Worm (Caenorhabditis elegans) whole organism, early embryonic: ENCODE measurements around the gene C14E2.6.

Experiments used
- B0310.2 ChIP-seq: sonication (generic microtip); optimal IDR thresholded peaks from 2 replicates; lab custom pipeline; 2016; ENCODE audit warnings: mild to moderate bottlenecking, missing genetic modification characterization, missing compliant biosample characterization
- F13C5.2 ChIP-seq: sonication (generic microtip); optimal IDR thresholded peaks from 2 replicates; lab custom pipeline; 2017; ENCODE audit warnings: mild to moderate bottlenecking, missing genetic modification characterization, inconsistent platforms, missing compliant biosample characterization
- aly-1 ChIP-seq: sonication (generic microtip); optimal IDR thresholded peaks from 2 replicates; lab custom pipeline; 2016; ENCODE audit warnings: missing genetic modification characterization, missing compliant biosample characterization
- ama-1 ChIP-seq: fragments of 150-350 bp; optimal IDR thresholded peaks from 2 replicates; lab custom pipeline; 2014
- ceh-13 ChIP-seq: fragments of 200-800 bp; sonication (Bioruptor generic); optimal IDR thresholded peaks from 2 replicates; lab custom pipeline; 2018; ENCODE audit warnings: mild to moderate bottlenecking, missing genetic modification characterization, missing compliant biosample characterization
- ceh-36 ChIP-seq: sonication (generic microtip); optimal IDR thresholded peaks from 2 replicates; lab custom pipeline; 2016; ENCODE audit warnings: missing genetic modification characterization, inconsistent platforms, missing compliant biosample characterization
- ets-7 ChIP-seq: sonication (generic microtip); optimal IDR thresholded peaks from 2 replicates; lab custom pipeline; 2016; ENCODE audit warnings: missing genotype, missing genetic modification characterization, missing compliant biosample characterization
- flt-1 ChIP-seq: fragments of 200-800 bp; sonication (Bioruptor generic); IDR thresholded peaks from 2 replicates; pipeline ENCODE4 v1.3.6; 2022; ENCODE audit warnings: missing genetic modification characterization, missing compliant biosample characterization
- hmbx-1 ChIP-seq: sonication (generic microtip); optimal IDR thresholded peaks from 2 replicates; lab custom pipeline; 2016; ENCODE audit warnings: mild to moderate bottlenecking, missing genetic modification characterization, missing compliant biosample characterization
- hmg-4 ChIP-seq: fragments of 200-800 bp; sonication (Bioruptor generic); optimal IDR thresholded peaks from 2 replicates; lab custom pipeline; 2018; ENCODE audit warnings: mild to moderate bottlenecking, missing genetic modification characterization, missing compliant biosample characterization
- hnd-1 ChIP-seq: sonication (generic microtip); optimal IDR thresholded peaks from 2 replicates; lab custom pipeline; 2016; ENCODE audit warnings: missing genetic modification characterization, missing compliant biosample characterization
- pes-1 ChIP-seq: fragments of 200-800 bp; sonication (Bioruptor generic); IDR thresholded peaks from 2 replicates; pipeline ENCODE4 v1.3.6; 2022; ENCODE audit warnings: missing genetic modification reagents, missing genetic modification characterization, missing compliant biosample characterization
- scrt-1 ChIP-seq: fragments of 200-800 bp; sonication (Bioruptor generic); IDR thresholded peaks from 2 replicates; pipeline ENCODE4 v1.3.6; 2022; ENCODE audit warnings: missing genetic modification characterization, missing compliant biosample characterization
- sea-1 ChIP-seq: fragments of 200-800 bp; sonication (Bioruptor generic); conservative IDR thresholded peaks from 2 replicates; pipeline ENCODE4 v1.3.6; 2022; ENCODE audit warnings: missing genetic modification characterization, missing compliant biosample characterization
- tbx-11 ChIP-seq: fragments of 200-800 bp; sonication (Bioruptor generic); IDR thresholded peaks from 2 replicates; pipeline ENCODE4 v1.3.6; 2022; ENCODE audit warnings: missing genetic modification characterization, missing compliant biosample characterization
- tbx-37 ChIP-seq: fragments of 200-800 bp; sonication (Bioruptor generic); conservative IDR thresholded peaks from 2 replicates; pipeline ENCODE4 v1.3.6; 2022; ENCODE audit warnings: missing genetic modification reagents, missing genetic modification characterization, missing compliant biosample characterization
- tra-4 ChIP-seq: sonication (generic microtip); optimal IDR thresholded peaks from 2 replicates; lab custom pipeline; 2017; ENCODE audit warnings: missing genetic modification characterization, missing compliant biosample characterization

The C14E2.6 gene

ce11 chrX:1853596-1853995, 23.8 kb upstream of the C14E2.6 start, which contains the start of gene T26C11.9:
Gene T26C11.9 (minus strand): TSS chrX:1853849.
- 0 out of 2 replicates have a peak, but pooled peaks have one; percentile 7 for TF ChIP-seq pes-1 (GFP tag; lab: Robert Waterston, UW)
- TF ChIP-seq F13C5.2 (tag; lab: Kevin White, UChicago) = no peak

- TF ChIP-seq flt-1 = no peak
- no peak for TF ChIP-seq sea-1
- no peak for TF ChIP-seq tbx-37 (GFP tag; lab: Robert Waterston, UW)
- TF ChIP-seq hmg-4 (GFP tag; lab: Kevin White, UChicago) = no peak
Measured at ce11 chrX:1852636-1853035, 22.8 kb upstream of the C14E2.6 start, which contains the start of gene ceh-21. Gene ceh-21 (minus strand): TSS chrX:1852736.

ce11 chrX:1850525-1850924, 20.7 kb upstream of the C14E2.6 start:
- TF ChIP-seq hmbx-1 (no peak), F13C5.2 (tag; lab: Kevin White, UChicago) (no peak), scrt-1 (no peak), pes-1 (GFP tag; lab: Robert Waterston, UW) (peak; percentile 31; the same call in 1 of the 2 replicates), tbx-11 (GFP tag; lab: Robert Waterston, UW) (no peak), ets-7 (tag; lab: Kevin White, UChicago) (no peak), tbx-37 (GFP tag; lab: Robert Waterston, UW) (no peak), hmg-4 (GFP tag; lab: Kevin White, UChicago) (no peak), tra-4 (tag; lab: Kevin White, UChicago) (no peak), ceh-13 (no peak), hnd-1 (tag; lab: Kevin White, UChicago) (no peak), ceh-36 (tag; lab: Kevin White, UChicago) (peak; percentile 79)

ce11 chrX:1848575-1848974, 18.7 kb upstream of the C14E2.6 start, which contains the start of gene ceh-41:
Gene ceh-41 (minus strand): TSS chrX:1848675.
- no peak for TF ChIP-seq tbx-11 (GFP tag; lab: Robert Waterston, UW)
- no peak for TF ChIP-seq ets-7 (tag; lab: Kevin White, UChicago)
- TF ChIP-seq pes-1 (GFP tag; lab: Robert Waterston, UW) = no peak
- no peak for TF ChIP-seq sea-1
- no peak for TF ChIP-seq hmbx-1
- no peak for TF ChIP-seq tra-4 (tag; lab: Kevin White, UChicago)
- TF ChIP-seq B0310.2 (tag; lab: Kevin White, UChicago) = no peak
- TF ChIP-seq aly-1 (tag; lab: Kevin White, UChicago) = no peak
- no peak for TF ChIP-seq flt-1
- no peak for TF ChIP-seq ceh-13
- TF ChIP-seq scrt-1 = no peak
- no peak for TF ChIP-seq hnd-1 (tag; lab: Kevin White, UChicago)
- no peak for TF ChIP-seq F13C5.2 (tag; lab: Kevin White, UChicago)
- no peak for TF ChIP-seq ceh-36 (tag; lab: Kevin White, UChicago)
- no peak for TF ChIP-seq hmg-4 (GFP tag; lab: Kevin White, UChicago)
- no peak for TF ChIP-seq ama-1 (lab: Kevin White, UChicago)

- TF ChIP-seq flt-1 (no peak), hnd-1 (tag; lab: Kevin White, UChicago) (no peak), F13C5.2 (tag; lab: Kevin White, UChicago) (no peak), pes-1 (GFP tag; lab: Robert Waterston, UW) (no peak), ama-1 (lab: Kevin White, UChicago) (no peak), hmg-4 (GFP tag; lab: Kevin White, UChicago) (no peak), ceh-13 (no peak), ceh-36 (tag; lab: Kevin White, UChicago) (no peak), tbx-37 (GFP tag; lab: Robert Waterston, UW) (no peak), ets-7 (tag; lab: Kevin White, UChicago) (no peak), sea-1 (no peak), B0310.2 (tag; lab: Kevin White, UChicago) (no peak), tra-4 (tag; lab: Kevin White, UChicago) (no peak), scrt-1 (no peak), aly-1 (tag; lab: Kevin White, UChicago) (no peak), hmbx-1 (no peak), tbx-11 (GFP tag; lab: Robert Waterston, UW) (no peak)
Measured at ce11 chrX:1847685-1848084, 17.8 kb upstream of the C14E2.6 start.

ce11 chrX:1845493-1845892, 15.7 kb upstream of the C14E2.6 start, which contains the start of gene T26C11.4:
Gene T26C11.4 (minus strand): TSS chrX:1845546.
- TF ChIP-seq sea-1 = no peak

ce11 chrX:1837703-1838102, 7.9 kb upstream of the C14E2.6 start:
- TF ChIP-seq tbx-11 (GFP tag; lab: Robert Waterston, UW) (peak; percentile 64), pes-1 (GFP tag; lab: Robert Waterston, UW) (peak; percentile 77), aly-1 (tag; lab: Kevin White, UChicago) (no peak), hmg-4 (GFP tag; lab: Kevin White, UChicago) (peak; percentile 57), scrt-1 (peak; percentile 78), ceh-13 (peak; percentile 26), F13C5.2 (tag; lab: Kevin White, UChicago) (peak; percentile 67), ets-7 (tag; lab: Kevin White, UChicago) (no peak), tbx-37 (GFP tag; lab: Robert Waterston, UW) (peak; percentile 81), ceh-36 (tag; lab: Kevin White, UChicago) (peak; percentile 55), tra-4 (tag; lab: Kevin White, UChicago) (no peak), flt-1 (peak; percentile 72), hnd-1 (tag; lab: Kevin White, UChicago) (peak; percentile 61), hmbx-1 (no peak), sea-1 (peak; percentile 75), B0310.2 (tag; lab: Kevin White, UChicago) (peak; percentile 42)

- TF ChIP-seq tbx-37 (GFP tag; lab: Robert Waterston, UW) (no peak), hmbx-1 (no peak), aly-1 (tag; lab: Kevin White, UChicago) (no peak), F13C5.2 (tag; lab: Kevin White, UChicago) (no peak), hnd-1 (tag; lab: Kevin White, UChicago) (no peak), ama-1 (lab: Kevin White, UChicago) (no peak), hmg-4 (GFP tag; lab: Kevin White, UChicago) (no peak), flt-1 (no peak), sea-1 (no peak), pes-1 (GFP tag; lab: Robert Waterston, UW) (no peak), ceh-36 (tag; lab: Kevin White, UChicago) (no peak), ceh-13 (no peak), tbx-11 (GFP tag; lab: Robert Waterston, UW) (no peak), scrt-1 (no peak)
Measured at ce11 chrX:1830475-1830874, 638 bp upstream of the C14E2.6 start.
